Fruit fly (Drosophila melanogaster): ENCODE data around the gene CG7059.

The CG7059 gene

DNA sequence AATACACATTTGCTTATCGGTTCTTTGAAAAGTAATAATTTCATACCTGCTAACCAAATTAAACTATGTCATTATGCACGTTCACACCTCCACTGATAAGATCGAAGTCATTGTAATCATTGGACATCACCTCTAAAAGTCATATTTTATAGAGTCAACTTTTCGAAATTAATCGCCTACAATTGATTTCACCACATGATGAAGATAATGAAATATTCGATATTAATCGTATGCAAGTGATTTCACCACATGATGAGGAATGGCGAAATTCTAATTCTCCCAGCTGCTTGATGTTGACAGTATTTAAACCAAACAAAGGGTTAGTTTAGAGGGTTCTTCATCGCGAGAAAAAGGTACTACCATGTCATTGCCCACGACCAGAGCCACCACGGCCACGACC is 13.9 kb upstream of the CG7059 start, which contains the start of gene CG18596 (continued):
- TF ChIP-seq CG11723 (GFP tag; optimal IDR thresholded peaks at IDR 0.05) (no peak), CG2116 (GFP tag; optimal IDR thresholded peaks at IDR 0.05) (peak; percentile 94), jing (GFP tag; optimal IDR thresholded peaks at IDR 0.05) (no peak), HmgD (GFP tag; optimal IDR thresholded peaks at IDR 0.05) (no peak), CG10267 (tag; optimal IDR thresholded peaks at IDR 0.05) (peak; percentile 33), Abd-B (GFP tag; optimal IDR thresholded peaks at IDR 0.05) (no peak), Hr51 (GFP tag; optimal IDR thresholded peaks at IDR 0.05) (no peak), CG7745 (tag; optimal IDR thresholded peaks at IDR 0.05) (no peak), prd (optimal IDR thresholded peaks at IDR 0.05) (no peak), prd (GFP tag; IDR thresholded peaks at IDR 0.05) (no peak), CG5953 (GFP tag; IDR thresholded peaks at IDR 0.05) (no peak), CG1024 (GFP tag; IDR thresholded peaks at IDR 0.05) (no peak), CG7963 (GFP tag; IDR thresholded peaks at IDR 0.05; ENCODE audit: partially characterized antibody) (peak; percentile 61; the same call in 1 of the 3 replicates), ro (GFP tag; IDR thresholded peaks at IDR 0.05) (no peak), luna (GFP tag; optimal IDR thresholded peaks at IDR 0.05) (no peak), NfI (GFP tag; optimal IDR thresholded peaks at IDR 0.05) (no peak), tna (GFP tag; IDR thresholded peaks at IDR 0.05; ENCODE audit: partially characterized antibody) (peak; percentile 88), esg (GFP tag; conservative IDR thresholded peaks at IDR 0.05) (no peak), CG14860 (GFP tag; IDR thresholded peaks at IDR 0.05; ENCODE audit: partially characterized antibody) (peak; percentile 95), CG10209 (GFP tag; optimal IDR thresholded peaks at IDR 0.05) (no peak), otp (GFP tag; IDR thresholded peaks at IDR 0.05) (no peak), CG12155 (GFP tag; optimal IDR thresholded peaks at IDR 0.05) (no peak), zen2 (GFP tag; IDR thresholded peaks at IDR 0.05; ENCODE audit: partially characterized antibody) (peak; percentile 92), CG3847 (GFP tag; IDR thresholded peaks at IDR 0.05) (no peak), scrt (GFP tag; optimal IDR thresholded peaks at IDR 0.05) (no peak), jigr1 (GFP tag; IDR thresholded peaks at IDR 0.05) (no peak), CG3838 (GFP tag; optimal IDR thresholded peaks at IDR 0.05) (no peak), CG9797 (GFP tag; optimal IDR thresholded peaks at IDR 0.05) (no peak), sr (GFP tag; IDR thresholded peaks at IDR 0.05) (no peak), CG3163 (GFP tag; optimal IDR thresholded peaks at IDR 0.05) (no peak), CG7556 (GFP tag; optimal IDR thresholded peaks at IDR 0.05) (no peak), CG10543 (GFP tag; optimal IDR thresholded peaks at IDR 0.05) (no peak), CG2129 (GFP tag; IDR thresholded peaks at IDR 0.05; ENCODE audit: partially characterized antibody) (peak; percentile 95), tin (GFP tag; optimal IDR thresholded peaks at IDR 0.05) (no peak), CG12219 (GFP tag; optimal IDR thresholded peaks at IDR 0.05) (no peak), pita (GFP tag; optimal IDR thresholded peaks at IDR 0.05) (no peak), CG10462 (GFP tag; optimal IDR thresholded peaks at IDR 0.05) (no peak), CG13624 (GFP tag; optimal IDR thresholded peaks at IDR 0.05) (no peak), CG6689 (GFP tag; IDR thresholded peaks at IDR 0.05) (no peak), CG5245 (GFP tag; optimal IDR thresholded peaks at IDR 0.05) (no peak), gsb-n (tag; optimal IDR thresholded peaks at IDR 0.05) (no peak), ap (GFP tag; IDR thresholded peaks at IDR 0.05) (no peak), Hr78 (GFP tag; optimal IDR thresholded peaks at IDR 0.05) (no peak), CG2199 (GFP tag; IDR thresholded peaks at IDR 0.05) (no peak), crol (GFP tag; IDR thresholded peaks at IDR 0.05) (no peak), CG17912 (GFP tag; optimal IDR thresholded peaks at IDR 0.05) (no peak), CG8290 (GFP tag; optimal IDR thresholded peaks at IDR 0.05) (no peak), CG8290 (tag; optimal IDR thresholded peaks at IDR 0.05) (no peak), MBD-R2 (GFP tag; IDR thresholded peaks at IDR 0.05) (peak; percentile 52; the same call in 1 of the 2 replicates), CG8765 (GFP tag; IDR thresholded peaks at IDR 0.05) (no peak), HLH3B (GFP tag; IDR thresholded peaks at IDR 0.05) (no peak), CG6272 (GFP tag; IDR thresholded peaks at IDR 0.05) (no peak)
